Worm (Caenorhabditis elegans): ENCODE data around the gene T27E7.3.

DNA sequence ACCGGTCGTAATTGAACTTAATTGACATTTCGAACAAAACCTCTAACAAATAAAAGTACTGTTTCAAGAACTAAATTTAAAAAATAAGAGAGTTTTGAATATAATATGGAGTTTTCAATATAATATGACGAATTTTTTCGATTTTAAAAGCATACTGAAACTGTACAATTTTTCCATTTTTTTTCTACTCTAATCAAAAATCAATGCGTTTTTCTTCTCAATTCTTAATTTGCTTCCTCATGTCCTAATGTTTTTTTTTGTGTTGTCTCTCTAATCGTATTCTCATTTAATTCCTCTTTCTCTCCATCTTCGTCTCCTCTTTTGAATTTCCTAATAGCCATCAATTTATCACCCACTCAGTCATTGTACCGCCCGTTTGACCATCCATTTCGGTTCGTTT lies 46.8 kb upstream of the T27E7.3 start, which contains the start of gene Y57G11A.4:
- no peak for TF ChIP-seq pha-2 (tag; optimal IDR thresholded peaks at IDR 0.05)
- no peak for TF ChIP-seq ceh-31 (tag; optimal IDR thresholded peaks at IDR 0.05)
- TF ChIP-seq ama-1 (optimal IDR thresholded peaks at IDR 0.05): no peak
- no peak for TF ChIP-seq ceh-19 (GFP tag; optimal IDR thresholded peaks at IDR 0.05)
- TF ChIP-seq dmd-4 (tag; optimal IDR thresholded peaks at IDR 0.05; ENCODE audit: borderline replicate concordance): no peak

All from whole organism, late embryonic.